Worm (Caenorhabditis elegans) whole organism, early embryonic: Measurements from ENCODE around the gene arrd-4.

Source experiments
- B0310.2 ChIP-seq: sonication (generic microtip); optimal IDR thresholded peaks from 2 replicates; lab custom pipeline; 2016; ENCODE audit warnings: mild to moderate bottlenecking, missing genetic modification characterization, missing compliant biosample characterization
- F13C5.2 ChIP-seq: sonication (generic microtip); optimal IDR thresholded peaks from 2 replicates; lab custom pipeline; 2017; ENCODE audit warnings: mild to moderate bottlenecking, missing genetic modification characterization, inconsistent platforms, missing compliant biosample characterization
- aly-1 ChIP-seq: sonication (generic microtip); optimal IDR thresholded peaks from 2 replicates; lab custom pipeline; 2016; ENCODE audit warnings: missing genetic modification characterization, missing compliant biosample characterization
- ama-1 ChIP-seq: fragments of 150-350 bp; optimal IDR thresholded peaks from 2 replicates; lab custom pipeline; 2014
- ceh-13 ChIP-seq: fragments of 200-800 bp; sonication (Bioruptor generic); optimal IDR thresholded peaks from 2 replicates; lab custom pipeline; 2018; ENCODE audit warnings: mild to moderate bottlenecking, missing genetic modification characterization, missing compliant biosample characterization
- ceh-36 ChIP-seq: sonication (generic microtip); optimal IDR thresholded peaks from 2 replicates; lab custom pipeline; 2016; ENCODE audit warnings: missing genetic modification characterization, inconsistent platforms, missing compliant biosample characterization
- ets-7 ChIP-seq: sonication (generic microtip); optimal IDR thresholded peaks from 2 replicates; lab custom pipeline; 2016; ENCODE audit warnings: missing genotype, missing genetic modification characterization, missing compliant biosample characterization
- flt-1 ChIP-seq: fragments of 200-800 bp; sonication (Bioruptor generic); IDR thresholded peaks from 2 replicates; pipeline ENCODE4 v1.3.6; 2022; ENCODE audit warnings: missing genetic modification characterization, missing compliant biosample characterization
- hmbx-1 ChIP-seq: sonication (generic microtip); optimal IDR thresholded peaks from 2 replicates; lab custom pipeline; 2016; ENCODE audit warnings: mild to moderate bottlenecking, missing genetic modification characterization, missing compliant biosample characterization
- hmg-4 ChIP-seq: fragments of 200-800 bp; sonication (Bioruptor generic); optimal IDR thresholded peaks from 2 replicates; lab custom pipeline; 2018; ENCODE audit warnings: mild to moderate bottlenecking, missing genetic modification characterization, missing compliant biosample characterization
- hnd-1 ChIP-seq: sonication (generic microtip); optimal IDR thresholded peaks from 2 replicates; lab custom pipeline; 2016; ENCODE audit warnings: missing genetic modification characterization, missing compliant biosample characterization
- pes-1 ChIP-seq: fragments of 200-800 bp; sonication (Bioruptor generic); IDR thresholded peaks from 2 replicates; pipeline ENCODE4 v1.3.6; 2022; ENCODE audit warnings: missing genetic modification reagents, missing genetic modification characterization, missing compliant biosample characterization
- scrt-1 ChIP-seq: fragments of 200-800 bp; sonication (Bioruptor generic); IDR thresholded peaks from 2 replicates; pipeline ENCODE4 v1.3.6; 2022; ENCODE audit warnings: missing genetic modification characterization, missing compliant biosample characterization
- sea-1 ChIP-seq: fragments of 200-800 bp; sonication (Bioruptor generic); conservative IDR thresholded peaks from 2 replicates; pipeline ENCODE4 v1.3.6; 2022; ENCODE audit warnings: missing genetic modification characterization, missing compliant biosample characterization
- tbx-11 ChIP-seq: fragments of 200-800 bp; sonication (Bioruptor generic); IDR thresholded peaks from 2 replicates; pipeline ENCODE4 v1.3.6; 2022; ENCODE audit warnings: missing genetic modification characterization, missing compliant biosample characterization
- tbx-37 ChIP-seq: fragments of 200-800 bp; sonication (Bioruptor generic); conservative IDR thresholded peaks from 2 replicates; pipeline ENCODE4 v1.3.6; 2022; ENCODE audit warnings: missing genetic modification reagents, missing genetic modification characterization, missing compliant biosample characterization
- tra-4 ChIP-seq: sonication (generic microtip); optimal IDR thresholded peaks from 2 replicates; lab custom pipeline; 2017; ENCODE audit warnings: missing genetic modification characterization, missing compliant biosample characterization

arrd-4 gene

DNA sequence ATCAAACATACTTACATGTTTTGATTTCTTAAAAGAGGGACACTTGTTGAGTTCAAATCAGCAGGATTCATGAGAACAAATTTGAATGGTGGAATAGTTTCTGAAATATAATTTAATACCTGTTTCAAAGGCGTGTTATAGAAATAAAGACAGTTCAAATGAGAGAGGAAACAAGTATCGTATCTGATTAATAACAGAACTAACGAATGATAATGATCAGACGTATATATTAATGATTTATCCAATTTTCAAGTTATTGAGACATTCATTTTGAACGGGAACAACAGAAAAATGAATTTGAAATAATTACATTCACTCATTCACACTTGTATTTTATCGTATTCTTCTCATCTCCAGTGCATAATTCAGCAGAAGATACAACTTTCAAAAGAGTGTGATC lies 17.5 kb upstream of the arrd-4 start, which contains the start of gene chil-4:
Gene chil-4, minus strand, starts transcription at position 101 of the 400 bp plus-strand sequence.
- TF ChIP-seq hmbx-1 (tag; lab: Kevin White, UChicago) (no peak), F13C5.2 (tag; lab: Kevin White, UChicago) (no peak)

- no peak for TF ChIP-seq ceh-13 (GFP tag; lab: Kevin White, UChicago)
- no peak for TF ChIP-seq hmbx-1 (tag; lab: Kevin White, UChicago)
- no peak for TF ChIP-seq tra-4 (tag; lab: Kevin White, UChicago)
- TF ChIP-seq ets-7 (tag; lab: Kevin White, UChicago) = no peak
- TF ChIP-seq F13C5.2 (tag; lab: Kevin White, UChicago) = no peak
- no peak for TF ChIP-seq hnd-1
- no peak for TF ChIP-seq tbx-37 (GFP tag; lab: Robert Waterston, UW)
- TF ChIP-seq ama-1 (lab: Kevin White, UChicago) = no peak
- TF ChIP-seq sea-1 (GFP tag; lab: Robert Waterston, UW) = no peak
- TF ChIP-seq B0310.2 = no peak
- no peak for TF ChIP-seq flt-1 (GFP tag; lab: Robert Waterston, UW)
- no peak for TF ChIP-seq aly-1 (tag; lab: Kevin White, UChicago)
- TF ChIP-seq hmg-4 (GFP tag; lab: Kevin White, UChicago) = no peak
- no peak for TF ChIP-seq pes-1
- TF ChIP-seq scrt-1 (GFP tag; lab: Robert Waterston, UW) = no peak
- TF ChIP-seq ceh-36 (tag; lab: Kevin White, UChicago) = no peak
- no peak for TF ChIP-seq tbx-11 (GFP tag; lab: Robert Waterston, UW)
Observed at ce11 chrII:9850945-9851344, 12.8 kb upstream of the arrd-4 start, which contains the start of gene ZK938.10. TSS of gene ZK938.10 (minus strand) at chrII:9851045.

ce11 chrII:9849497-9849896 lies 11.4 kb upstream of the arrd-4 start, which contains the start of gene old-2:
TSS of gene old-2 (minus strand) at chrII:9849597.
- TF ChIP-seq B0310.2 (no peak), flt-1 (GFP tag; lab: Robert Waterston, UW) (no peak), tra-4 (tag; lab: Kevin White, UChicago) (no peak), ama-1 (lab: Kevin White, UChicago) (no peak), ets-7 (tag; lab: Kevin White, UChicago) (no peak), ceh-13 (GFP tag; lab: Kevin White, UChicago) (no peak), tbx-11 (GFP tag; lab: Robert Waterston, UW) (no peak), aly-1 (tag; lab: Kevin White, UChicago) (no peak), tbx-37 (GFP tag; lab: Robert Waterston, UW) (no peak), hnd-1 (no peak), scrt-1 (GFP tag; lab: Robert Waterston, UW) (no peak)

DNA sequence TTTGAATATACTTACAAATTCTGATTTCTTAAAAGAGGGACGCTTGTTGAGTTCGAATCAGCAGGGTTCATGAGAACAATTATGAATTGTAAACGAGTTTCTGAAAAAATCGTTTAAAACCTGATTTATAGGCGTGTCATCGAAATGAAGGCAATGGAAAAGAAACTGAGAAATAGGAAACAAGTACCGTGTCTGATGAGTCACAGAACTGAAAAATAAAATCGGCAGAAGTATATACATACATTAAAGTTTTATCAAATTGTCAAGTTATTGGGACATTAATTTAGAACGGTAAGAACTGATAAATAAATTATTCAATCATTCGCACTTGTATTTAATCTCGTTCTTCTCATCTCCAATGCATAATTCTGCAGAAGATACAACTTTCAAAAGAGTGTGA lies 7.1 kb upstream of the arrd-4 start, which contains the start of gene chil-9:
Gene chil-9, minus strand, starts transcription at position 101 of the 400 bp plus-strand sequence.
- TF ChIP-seq flt-1 (GFP tag; lab: Robert Waterston, UW) = no peak
- no peak for TF ChIP-seq scrt-1 (GFP tag; lab: Robert Waterston, UW)
- no peak for TF ChIP-seq sea-1 (GFP tag; lab: Robert Waterston, UW)
- TF ChIP-seq tra-4 (tag; lab: Kevin White, UChicago) = no peak
- TF ChIP-seq pes-1 = no peak
- TF ChIP-seq ets-7 (tag; lab: Kevin White, UChicago) = no peak
- TF ChIP-seq F13C5.2 (tag; lab: Kevin White, UChicago) = no peak
- no peak for TF ChIP-seq hmbx-1 (tag; lab: Kevin White, UChicago)
- TF ChIP-seq B0310.2 = no peak
- TF ChIP-seq hmg-4 (GFP tag; lab: Kevin White, UChicago) = no peak
- TF ChIP-seq tbx-11 (GFP tag; lab: Robert Waterston, UW) = no peak
- TF ChIP-seq ama-1 (lab: Kevin White, UChicago) = no peak
- TF ChIP-seq aly-1 (tag; lab: Kevin White, UChicago) = no peak
- no peak for TF ChIP-seq ceh-36 (tag; lab: Kevin White, UChicago)
- TF ChIP-seq tbx-37 (GFP tag; lab: Robert Waterston, UW) = no peak
- TF ChIP-seq ceh-13 (GFP tag; lab: Kevin White, UChicago) = no peak
- TF ChIP-seq hnd-1 = no peak

- TF ChIP-seq ets-7 (tag; lab: Kevin White, UChicago) (no peak), tra-4 (tag; lab: Kevin White, UChicago) (no peak), scrt-1 (GFP tag; lab: Robert Waterston, UW) (no peak), aly-1 (tag; lab: Kevin White, UChicago) (no peak), F13C5.2 (tag; lab: Kevin White, UChicago) (no peak), ceh-36 (tag; lab: Kevin White, UChicago) (no peak), B0310.2 (no peak), ceh-13 (GFP tag; lab: Kevin White, UChicago) (no peak), ama-1 (lab: Kevin White, UChicago) (no peak), hmg-4 (GFP tag; lab: Kevin White, UChicago) (no peak), sea-1 (GFP tag; lab: Robert Waterston, UW) (no peak), pes-1 (no peak), hmbx-1 (tag; lab: Kevin White, UChicago) (no peak), tbx-11 (GFP tag; lab: Robert Waterston, UW) (no peak), tbx-37 (GFP tag; lab: Robert Waterston, UW) (no peak), flt-1 (GFP tag; lab: Robert Waterston, UW) (no peak), hnd-1 (no peak)
Observed at ce11 chrII:9841985-9842505, 3.9 kb upstream of the arrd-4 start, which contains the start of gene rnh-1.2. TSS of gene rnh-1.2 (minus strand) at chrII:9842035.

DNA sequence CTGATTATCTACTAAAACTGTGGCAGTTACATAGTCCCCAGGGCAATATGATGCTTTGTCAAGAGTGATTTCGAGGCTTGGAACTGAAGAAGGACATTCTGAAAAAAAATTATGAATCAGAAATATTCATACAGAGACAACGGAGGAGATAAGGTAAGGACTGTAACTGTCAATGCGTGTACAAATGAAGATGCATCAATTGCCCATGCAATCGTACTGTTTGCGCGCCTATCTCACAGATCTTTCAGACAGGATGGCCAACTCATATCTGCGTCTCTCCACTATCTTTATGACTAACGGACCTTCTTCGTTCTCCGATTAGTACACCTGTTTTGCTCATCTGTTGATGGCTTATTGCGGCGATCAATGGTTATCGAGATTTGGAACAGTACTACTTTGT lies 2.2 kb upstream of the arrd-4 start, which contains the start of gene ZK938.11:
Gene ZK938.11, minus strand, starts transcription at position 101 of the 400 bp plus-strand sequence.
- no peak for TF ChIP-seq ceh-36 (tag; lab: Kevin White, UChicago)
- no peak for TF ChIP-seq sea-1 (GFP tag; lab: Robert Waterston, UW)
- TF ChIP-seq ama-1 (lab: Kevin White, UChicago) = no peak
- TF ChIP-seq pes-1 = no peak
- no peak for TF ChIP-seq B0310.2
- no peak for TF ChIP-seq aly-1 (tag; lab: Kevin White, UChicago)
- TF ChIP-seq ceh-13 (GFP tag; lab: Kevin White, UChicago) = no peak

DNA sequence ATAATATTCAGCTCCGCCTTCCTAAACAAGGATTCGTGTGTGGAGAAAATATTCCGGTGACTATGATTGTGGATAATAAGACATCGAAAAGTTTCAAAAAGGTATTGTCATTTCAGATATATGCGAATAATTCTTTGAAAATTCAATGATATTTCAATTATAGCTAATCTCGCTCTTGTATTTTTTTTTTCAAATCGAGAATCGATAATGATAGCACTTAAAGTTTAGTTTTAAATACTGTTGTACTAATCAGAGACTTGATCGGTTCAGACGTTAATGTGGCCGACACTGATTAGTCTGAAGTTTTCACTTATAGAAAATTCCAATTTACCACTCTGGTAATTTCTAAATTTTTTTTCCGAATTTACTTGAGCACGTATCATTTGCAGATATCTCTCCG lies 2.2 kb downstream of the arrd-4 start:
- TF ChIP-seq sea-1 (GFP tag; lab: Robert Waterston, UW) (no peak), pes-1 (no peak), F13C5.2 (tag; lab: Kevin White, UChicago) (no peak), hmbx-1 (tag; lab: Kevin White, UChicago) (no peak), B0310.2 (no peak), flt-1 (GFP tag; lab: Robert Waterston, UW) (no peak), tra-4 (tag; lab: Kevin White, UChicago) (no peak), scrt-1 (GFP tag; lab: Robert Waterston, UW) (no peak), tbx-11 (GFP tag; lab: Robert Waterston, UW) (no peak), ceh-36 (tag; lab: Kevin White, UChicago) (no peak), ets-7 (tag; lab: Kevin White, UChicago) (no peak), hmg-4 (GFP tag; lab: Kevin White, UChicago) (no peak), tbx-37 (GFP tag; lab: Robert Waterston, UW) (no peak), ceh-13 (GFP tag; lab: Kevin White, UChicago) (no peak), hnd-1 (no peak), ama-1 (lab: Kevin White, UChicago) (no peak), aly-1 (tag; lab: Kevin White, UChicago) (no peak)
